Worm (Caenorhabditis elegans): ENCODE results near the gene gpa-12.
A peak's percentile ranks its signal among the peaks of the same experiment; 100 is the strongest.

Gene gpa-12

DNA sequence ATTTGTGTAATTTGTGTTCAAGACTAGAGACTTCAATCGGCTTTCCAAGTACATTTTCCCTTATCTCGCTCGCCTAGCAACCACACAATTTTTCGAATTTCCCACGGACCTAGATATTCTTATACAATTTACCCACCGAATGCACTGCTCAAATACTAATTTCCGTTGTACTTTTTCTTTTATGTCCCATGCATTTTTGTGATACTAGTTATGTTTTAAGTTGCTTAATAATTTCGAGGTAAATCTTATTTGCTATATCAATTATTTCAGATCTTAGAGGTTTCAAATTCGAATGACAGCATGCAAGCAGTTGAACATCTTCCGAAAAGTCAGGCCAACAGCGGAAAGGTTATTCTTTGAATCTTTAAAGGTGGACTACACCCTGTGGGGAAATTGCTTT lies 16.2 kb downstream of the gpa-12 start, which contains the start of gene F18G5.1:
Gene F18G5.1 (plus strand): TSS at position 301 of the 400 bp plus-strand sequence.
- no peak for TF ChIP-seq F49E8.2 (tag; optimal IDR thresholded peaks at IDR 0.05; ENCODE audit: insufficient read depth)
- TF ChIP-seq nfya-1 (tag; optimal IDR thresholded peaks at IDR 0.05; ENCODE audit: borderline replicate concordance, insufficient read depth) = no peak
- no peak for TF ChIP-seq unc-62 (GFP tag; optimal IDR thresholded peaks at IDR 0.05)
- no peak for TF ChIP-seq pbrm-1 (GFP tag; IDR thresholded peaks at IDR 0.05)

DNA sequence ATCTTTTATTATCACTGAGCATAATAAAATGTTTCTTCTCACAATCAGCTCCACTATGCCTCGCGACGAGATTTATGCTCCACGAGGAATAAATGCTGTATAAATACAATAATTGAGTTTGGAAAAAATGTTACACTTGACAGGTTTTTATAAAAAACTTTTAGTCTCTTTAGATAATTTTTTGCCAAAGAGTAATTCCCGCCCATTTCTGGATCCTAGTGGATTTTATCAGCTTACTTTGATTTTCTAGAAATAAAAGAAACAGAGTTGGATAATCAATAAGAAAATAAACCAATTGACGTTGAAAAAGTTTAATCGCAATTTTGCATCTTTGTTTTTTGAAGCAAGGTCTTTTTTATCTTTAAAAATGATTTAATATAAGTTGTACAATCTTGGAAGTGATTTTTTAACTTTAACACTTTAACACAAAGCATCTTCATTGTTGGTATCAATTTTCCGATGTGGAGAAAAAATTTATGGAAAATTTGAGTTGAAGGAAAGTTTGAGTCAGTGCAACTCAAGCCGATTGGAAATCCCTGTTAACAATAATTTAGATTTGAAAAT lies 18.4 kb downstream of the gpa-12 start:
- TF ChIP-seq egrh-3 (GFP tag; IDR thresholded peaks at IDR 0.05) = no peak
- no peak for TF ChIP-seq snpc-4 (GFP tag; optimal IDR thresholded peaks at IDR 0.05)
- no peak for TF ChIP-seq snpc-4 (tag; optimal IDR thresholded peaks at IDR 0.05)
- no peak for TF ChIP-seq pbrm-1 (GFP tag; IDR thresholded peaks at IDR 0.05)
- no peak for TF ChIP-seq F55B11.4 (tag; optimal IDR thresholded peaks at IDR 0.05; ENCODE audit: borderline replicate concordance, insufficient read depth)
- TF ChIP-seq T07F8.4 (tag; optimal IDR thresholded peaks at IDR 0.05) = no peak
- TF ChIP-seq zfh-2 (GFP tag; conservative IDR thresholded peaks at IDR 0.05) = no peak
- TF ChIP-seq bed-1 (GFP tag; IDR thresholded peaks at IDR 0.05) = no peak
- TF ChIP-seq tlf-1 (GFP tag; optimal IDR thresholded peaks at IDR 0.05) = peak; percentile 17
- no peak for TF ChIP-seq egl-44 (GFP tag; IDR thresholded peaks at IDR 0.05)
- no peak for TF ChIP-seq F52B5.7 (tag; optimal IDR thresholded peaks at IDR 0.05)
- TF ChIP-seq fkh-3 (tag; optimal IDR thresholded peaks at IDR 0.05) = no peak
- TF ChIP-seq mes-4 (tag; optimal IDR thresholded peaks at IDR 0.05) = no peak
- no peak for TF ChIP-seq Y67H2A.10 (GFP tag; conservative IDR thresholded peaks at IDR 0.05)
- no peak for TF ChIP-seq attf-3 (GFP tag; conservative IDR thresholded peaks at IDR 0.05)
- TF ChIP-seq lir-1 (GFP tag; conservative IDR thresholded peaks at IDR 0.05) = no peak
- TF ChIP-seq B0336.3 (GFP tag; IDR thresholded peaks at IDR 0.05) = peak; percentile 54; the same call in 1 of the 2 replicates
- TF ChIP-seq F57C9.4 (tag; optimal IDR thresholded peaks at IDR 0.05) = no peak
- no peak for TF ChIP-seq ceh-100 (GFP tag; IDR thresholded peaks at IDR 0.05)
- TF ChIP-seq F37B4.10 (GFP tag; IDR thresholded peaks at IDR 0.05) = no peak
- TF ChIP-seq K11D2.4 (GFP tag; IDR thresholded peaks at IDR 0.05) = no peak
- no peak for TF ChIP-seq lag-1 (GFP tag; IDR thresholded peaks at IDR 0.05)
- no peak for TF ChIP-seq madf-6 (GFP tag; IDR thresholded peaks at IDR 0.05)
- TF ChIP-seq madf-3 (GFP tag; IDR thresholded peaks at IDR 0.05) = no peak
- TF ChIP-seq attf-5 (GFP tag; optimal IDR thresholded peaks at IDR 0.05) = no peak
- TF ChIP-seq hlh-26 (GFP tag; conservative IDR thresholded peaks at IDR 0.05) = no peak
- peak; percentile 0 for TF ChIP-seq madf-10 (tag; optimal IDR thresholded peaks at IDR 0.05)
- TF ChIP-seq nhr-27 (tag; optimal IDR thresholded peaks at IDR 0.05) = no peak
- no peak for TF ChIP-seq Y95B8A.8 (GFP tag; IDR thresholded peaks at IDR 0.05)
- no peak for TF ChIP-seq tbx-9 (tag; optimal IDR thresholded peaks at IDR 0.05; ENCODE audit: borderline replicate concordance)
- TF ChIP-seq xnd-1 (tag; optimal IDR thresholded peaks at IDR 0.05) = no peak
- TF ChIP-seq K12H6.12 (tag; optimal IDR thresholded peaks at IDR 0.05) = no peak
- TF ChIP-seq Y53G8AR.9 (GFP tag; conservative IDR thresholded peaks at IDR 0.05) = peak; percentile 70; the same call in 1 of the 2 replicates
- no peak for TF ChIP-seq F39B2.1 (GFP tag; IDR thresholded peaks at IDR 0.05)
- no peak for TF ChIP-seq F49E8.2 (tag; optimal IDR thresholded peaks at IDR 0.05; ENCODE audit: insufficient read depth)
- TF ChIP-seq Y56A3A.18 (GFP tag; IDR thresholded peaks at IDR 0.05) = peak; percentile 63; the same call in 1 of the 2 replicates
- TF ChIP-seq rcor-1 (GFP tag; IDR thresholded peaks at IDR 0.05) = no peak
- 0 out of 2 replicates have a peak, but pooled peaks have one; percentile 41 for TF ChIP-seq nfyb-1 (GFP tag; IDR thresholded peaks at IDR 0.05)
- no peak for TF ChIP-seq nhr-90 (tag; optimal IDR thresholded peaks at IDR 0.05)

Data from whole organism, young adult.